Fruit fly (Drosophila melanogaster): Measurements from ENCODE around the gene CG11068.

Gene CG11068

dm6 chrX:13933802-13934201, 21.2 kb upstream of the CG11068 start:
- TF ChIP-seq CG32006 (GFP tag; optimal IDR thresholded peaks at IDR 0.05) (no peak), dac (GFP tag; optimal IDR thresholded peaks at IDR 0.05) (peak; percentile 13), CG6163 (GFP tag; IDR thresholded peaks at IDR 0.05) (peak; percentile 62), achi (GFP tag; optimal IDR thresholded peaks at IDR 0.05) (no peak), svp (GFP tag) (peak; percentile 31), eg (GFP tag; IDR thresholded peaks at IDR 0.05) (peak; percentile 65; the same call in 2 of the 3 replicates), CG15336 (GFP tag; IDR thresholded peaks at IDR 0.05) (peak; percentile 22; the same call in 1 of the 2 replicates), CG16779 (tag; optimal IDR thresholded peaks at IDR 0.05) (peak; percentile 5)

dm6 chrX:13934380-13934779, 20.7 kb upstream of the CG11068 start:
- TF ChIP-seq spab (GFP tag; optimal IDR thresholded peaks at IDR 0.05): no peak
- 0 out of 2 replicates have a peak, but pooled peaks have one; percentile 9 for TF ChIP-seq Gug (GFP tag; IDR thresholded peaks at IDR 0.05)
- peak; percentile 64 for TF ChIP-seq Eip78C (GFP tag)
- peak; percentile 42 for TF ChIP-seq CG31627 (GFP tag; optimal IDR thresholded peaks at IDR 0.05)
- TF ChIP-seq CG6792 (GFP tag; optimal IDR thresholded peaks at IDR 0.05): peak; percentile 16
- TF ChIP-seq topi (GFP tag; optimal IDR thresholded peaks at IDR 0.05): no peak
- peak; percentile 62 for TF ChIP-seq eg (GFP tag; IDR thresholded peaks at IDR 0.05)
- no peak for TF ChIP-seq fkh (GFP tag; optimal IDR thresholded peaks at IDR 0.05)
- TF ChIP-seq lz (GFP tag; optimal IDR thresholded peaks at IDR 0.05): no peak
- no peak for TF ChIP-seq Hr38 (GFP tag; optimal IDR thresholded peaks at IDR 0.05)
- TF ChIP-seq CG6854 (GFP tag; optimal IDR thresholded peaks at IDR 0.05): no peak
- TF ChIP-seq CG8119 (GFP tag; IDR thresholded peaks at IDR 0.05): peak; percentile 31; the same call in 1 of the 3 replicates
- TF ChIP-seq OdsH (GFP tag; optimal IDR thresholded peaks at IDR 0.05): peak; percentile 45
- no peak for TF ChIP-seq Ets96B (tag; optimal IDR thresholded peaks at IDR 0.05)
- TF ChIP-seq CG11294 (GFP tag; IDR thresholded peaks at IDR 0.05): peak; percentile 41; the same call in 1 of the 2 replicates
- TF ChIP-seq Ets21C (GFP tag; optimal IDR thresholded peaks at IDR 0.05): no peak
- TF ChIP-seq CG7368 (GFP tag; optimal IDR thresholded peaks at IDR 0.05): no peak
- TF ChIP-seq vri (GFP tag; optimal IDR thresholded peaks at IDR 0.05): no peak
- no peak for TF ChIP-seq salr (GFP tag; optimal IDR thresholded peaks at IDR 0.05)
- no peak for TF ChIP-seq CG3032 (tag; optimal IDR thresholded peaks at IDR 0.05)
- TF ChIP-seq Hr39 (GFP tag; optimal IDR thresholded peaks at IDR 0.05): peak; percentile 24
- no peak for TF ChIP-seq Eip75B (GFP tag; optimal IDR thresholded peaks at IDR 0.05)
- TF ChIP-seq Lpt (GFP tag; optimal IDR thresholded peaks at IDR 0.05): no peak
- peak; percentile 19 for TF ChIP-seq Sox14 (GFP tag; optimal IDR thresholded peaks at IDR 0.05)
- no peak for TF ChIP-seq ss (GFP tag; optimal IDR thresholded peaks at IDR 0.05)
- TF ChIP-seq CG8319 (GFP tag; optimal IDR thresholded peaks at IDR 0.05): no peak
- TF ChIP-seq pdm3 (GFP tag; optimal IDR thresholded peaks at IDR 0.05): peak; percentile 33
- peak; percentile 8 for TF ChIP-seq CG4318 (GFP tag; optimal IDR thresholded peaks at IDR 0.05)
- peak; percentile 61 for TF ChIP-seq CG32006 (GFP tag; optimal IDR thresholded peaks at IDR 0.05)
- TF ChIP-seq esn (GFP tag; optimal IDR thresholded peaks at IDR 0.05): peak; percentile 4
- no peak for TF ChIP-seq svp (GFP tag)
- TF ChIP-seq CG6276 (GFP tag; optimal IDR thresholded peaks at IDR 0.05): no peak
- TF ChIP-seq CG10669 (GFP tag; optimal IDR thresholded peaks at IDR 0.05): no peak
- TF ChIP-seq net (GFP tag; optimal IDR thresholded peaks at IDR 0.05): no peak
- peak; percentile 49 for TF ChIP-seq CG15336 (GFP tag; IDR thresholded peaks at IDR 0.05)
- peak; percentile 6 for TF ChIP-seq cyc (GFP tag; optimal IDR thresholded peaks at IDR 0.05)
- TF ChIP-seq CG8632 (GFP tag; optimal IDR thresholded peaks at IDR 0.05): no peak
- no peak for TF ChIP-seq CG11902 (GFP tag; optimal IDR thresholded peaks at IDR 0.05)
- no peak for TF ChIP-seq acj6 (GFP tag; optimal IDR thresholded peaks at IDR 0.05)
- no peak for TF ChIP-seq Hr4 (GFP tag; optimal IDR thresholded peaks at IDR 0.05)
- peak; percentile 25 for TF ChIP-seq Met (GFP tag; optimal IDR thresholded peaks at IDR 0.05)
- TF ChIP-seq achi (GFP tag; optimal IDR thresholded peaks at IDR 0.05): no peak
- no peak for TF ChIP-seq CG6808 (GFP tag; optimal IDR thresholded peaks at IDR 0.05)
- no peak for TF ChIP-seq Eip93F (GFP tag; optimal IDR thresholded peaks at IDR 0.05)
- TF ChIP-seq CG11762 (GFP tag; optimal IDR thresholded peaks at IDR 0.05; ENCODE audit: insufficient read depth): no peak
- TF ChIP-seq CG10631 (GFP tag; optimal IDR thresholded peaks at IDR 0.05): no peak
- TF ChIP-seq Sox102F (GFP tag; optimal IDR thresholded peaks at IDR 0.05): no peak
